Worm (Caenorhabditis elegans) whole organism, early embryonic: ENCODE results near the gene yif-1.

Experiments
- B0310.2 ChIP-seq: sonication (generic microtip); optimal IDR thresholded peaks from 2 replicates; lab custom pipeline; 2016; ENCODE audit warnings: mild to moderate bottlenecking, missing genetic modification characterization, missing compliant biosample characterization
- F13C5.2 ChIP-seq: sonication (generic microtip); optimal IDR thresholded peaks from 2 replicates; lab custom pipeline; 2017; ENCODE audit warnings: mild to moderate bottlenecking, missing genetic modification characterization, inconsistent platforms, missing compliant biosample characterization
- ama-1 ChIP-seq: fragments of 150-350 bp; optimal IDR thresholded peaks from 2 replicates; lab custom pipeline; 2014
- ceh-13 ChIP-seq: fragments of 200-800 bp; sonication (Bioruptor generic); optimal IDR thresholded peaks from 2 replicates; lab custom pipeline; 2018; ENCODE audit warnings: mild to moderate bottlenecking, missing genetic modification characterization, missing compliant biosample characterization
- ceh-36 ChIP-seq: sonication (generic microtip); optimal IDR thresholded peaks from 2 replicates; lab custom pipeline; 2016; ENCODE audit warnings: missing genetic modification characterization, inconsistent platforms, missing compliant biosample characterization
- flt-1 ChIP-seq: fragments of 200-800 bp; sonication (Bioruptor generic); IDR thresholded peaks from 2 replicates; pipeline ENCODE4 v1.3.6; 2022; ENCODE audit warnings: missing genetic modification characterization, missing compliant biosample characterization
- hmg-4 ChIP-seq: fragments of 200-800 bp; sonication (Bioruptor generic); optimal IDR thresholded peaks from 2 replicates; lab custom pipeline; 2018; ENCODE audit warnings: mild to moderate bottlenecking, missing genetic modification characterization, missing compliant biosample characterization
- hnd-1 ChIP-seq: sonication (generic microtip); optimal IDR thresholded peaks from 2 replicates; lab custom pipeline; 2016; ENCODE audit warnings: missing genetic modification characterization, missing compliant biosample characterization
- pes-1 ChIP-seq: fragments of 200-800 bp; sonication (Bioruptor generic); IDR thresholded peaks from 2 replicates; pipeline ENCODE4 v1.3.6; 2022; ENCODE audit warnings: missing genetic modification reagents, missing genetic modification characterization, missing compliant biosample characterization
- scrt-1 ChIP-seq: fragments of 200-800 bp; sonication (Bioruptor generic); IDR thresholded peaks from 2 replicates; pipeline ENCODE4 v1.3.6; 2022; ENCODE audit warnings: missing genetic modification characterization, missing compliant biosample characterization
- sea-1 ChIP-seq: fragments of 200-800 bp; sonication (Bioruptor generic); conservative IDR thresholded peaks from 2 replicates; pipeline ENCODE4 v1.3.6; 2022; ENCODE audit warnings: missing genetic modification characterization, missing compliant biosample characterization
- tbx-11 ChIP-seq: fragments of 200-800 bp; sonication (Bioruptor generic); IDR thresholded peaks from 2 replicates; pipeline ENCODE4 v1.3.6; 2022; ENCODE audit warnings: missing genetic modification characterization, missing compliant biosample characterization
- tbx-37 ChIP-seq: fragments of 200-800 bp; sonication (Bioruptor generic); conservative IDR thresholded peaks from 2 replicates; pipeline ENCODE4 v1.3.6; 2022; ENCODE audit warnings: missing genetic modification reagents, missing genetic modification characterization, missing compliant biosample characterization
- tra-4 ChIP-seq: sonication (generic microtip); optimal IDR thresholded peaks from 2 replicates; lab custom pipeline; 2017; ENCODE audit warnings: missing genetic modification characterization, missing compliant biosample characterization

ce11 chrV:10091152-10091551, 36.4 kb upstream of the yif-1 start, which contains the start of gene R04B5.11:
- TF ChIP-seq sea-1 (GFP tag; lab: Robert Waterston, UW), result no peak
- TF ChIP-seq ama-1 (lab: Kevin White, UChicago), result no peak
- no peak for TF ChIP-seq ceh-36 (tag; lab: Kevin White, UChicago)
- no peak for TF ChIP-seq tbx-11 (GFP tag; lab: Robert Waterston, UW)
- no peak for TF ChIP-seq scrt-1
- TF ChIP-seq flt-1 (GFP tag; lab: Robert Waterston, UW), result no peak
- no peak for TF ChIP-seq ceh-13 (GFP tag; lab: Kevin White, UChicago)
- no peak for TF ChIP-seq tbx-37 (GFP tag; lab: Robert Waterston, UW)
- no peak for TF ChIP-seq hmg-4 (GFP tag; lab: Kevin White, UChicago)
- TF ChIP-seq tra-4 (tag; lab: Kevin White, UChicago), result no peak
- no peak for TF ChIP-seq pes-1 (GFP tag; lab: Robert Waterston, UW)
- no peak for TF ChIP-seq B0310.2 (tag; lab: Kevin White, UChicago)
- no peak for TF ChIP-seq F13C5.2 (tag; lab: Kevin White, UChicago)
- no peak for TF ChIP-seq hnd-1
